Worm (Caenorhabditis elegans) whole organism, L1 larva: ENCODE data around the gene syf-2.
A peak's percentile ranks its signal among the peaks of the same experiment; 100 is the strongest.
"Not testable (repeated sequence)": the region's sequence is repeated elsewhere in the genome, so short reads cannot be mapped to it uniquely, and the experiment has no call there.

Experiments used
- C04F5.9 ChIP-seq: sonication (generic microtip); optimal IDR thresholded peaks from 2 replicates; lab custom pipeline; 2016; ENCODE audit warnings: missing genetic modification characterization, missing compliant biosample characterization
- C16A3.4 ChIP-seq: fragments of 150-350 bp; optimal IDR thresholded peaks from 2 replicates; lab custom pipeline; 2014; ENCODE audit warnings: missing biosample characterization, missing genetic modification characterization
- F16B12.6 ChIP-seq: fragments of 150-350 bp; optimal IDR thresholded peaks from 2 replicates; lab custom pipeline; 2014; ENCODE audit warnings: missing biosample characterization, missing genetic modification characterization
- alr-1 ChIP-seq: fragments of 200-800 bp; sonication (Bioruptor generic); optimal IDR thresholded peaks from 2 replicates; lab custom pipeline; 2018; ENCODE audit warnings: borderline replicate concordance, mild to moderate bottlenecking, missing genetic modification characterization, missing compliant biosample characterization
- blmp-1 ChIP-seq: fragments of 150-350 bp; optimal IDR thresholded peaks from 2 replicates; lab custom pipeline; 2014; ENCODE audit warnings: missing biosample characterization, missing genetic modification characterization
- ceh-8 ChIP-seq: fragments of 200-800 bp; sonication (Bioruptor generic); optimal IDR thresholded peaks from 2 replicates; lab custom pipeline; 2018; ENCODE audit warnings: mild to moderate bottlenecking, missing genetic modification characterization, moderate library complexity, missing compliant biosample characterization
- ceh-82 ChIP-seq, 3 experiments: fragments of 150-350 bp in 1 of 3; sonication (generic microtip) in 2 of 3; optimal IDR thresholded peaks; 2 replicates each; lab custom pipeline; 2014 to 2017; ENCODE audit warnings: missing biosample characterization in 3 of 3, missing genetic modification characterization in 3 of 3
- ceh-90 ChIP-seq: sonication (generic microtip); optimal IDR thresholded peaks from 2 replicates; lab custom pipeline; 2016; ENCODE audit warnings: missing genetic modification characterization, missing compliant biosample characterization
- dpl-1 ChIP-seq, 3 experiments: fragments of 150-350 bp in 2 of 3; sonication (generic microtip) in 1 of 3; optimal IDR thresholded peaks; 2 replicates each; lab custom pipeline; 2014 to 2017; ENCODE audit warnings: missing biosample characterization in 3 of 3, missing genetic modification characterization in 3 of 3, missing genetic modification reagents in 3 of 3
- dsc-1 ChIP-seq: sonication (generic microtip); optimal IDR thresholded peaks from 2 replicates; lab custom pipeline; 2016; ENCODE audit warnings: mild to moderate bottlenecking, missing genetic modification characterization, missing compliant biosample characterization
- efl-1 ChIP-seq, 4 experiments: fragments of 150-350 bp; optimal IDR thresholded peaks in 3 of 4; peaks in 1 of 4; 1 replicate in 1 of 4; 2 replicates in 3 of 4; lab custom pipeline; 2014; ENCODE audit warnings: missing biosample characterization in 2 of 4, missing genetic modification characterization in 2 of 4, missing genetic modification reagents in 2 of 4
- egl-13 ChIP-seq: sonication (generic microtip); optimal IDR thresholded peaks from 2 replicates; lab custom pipeline; 2016; ENCODE audit warnings: missing genotype, missing genetic modification reagents, missing genetic modification characterization, missing compliant biosample characterization
- egl-27 ChIP-seq, 2 experiments: fragments of 150-350 bp in 1 of 2; sonication (generic microtip); optimal IDR thresholded peaks; 3 replicates each; lab custom pipeline; 2017 to 2018; ENCODE audit warnings: missing biosample characterization in 2 of 2, missing genetic modification characterization in 2 of 2, missing genetic modification reagents in 2 of 2
- elt-2 ChIP-seq: sonication (generic microtip); optimal IDR thresholded peaks from 2 replicates; lab custom pipeline; 2016; ENCODE audit warnings: missing genetic modification characterization, mild to moderate bottlenecking, inconsistent platforms, missing compliant biosample characterization, missing genetic modification reagents
- ets-5 ChIP-seq: fragments of 200-800 bp; sonication (Bioruptor generic); IDR thresholded peaks from 2 replicates; pipeline ENCODE4 v1.3.6; 2022; ENCODE audit warnings: missing genetic modification characterization, missing compliant biosample characterization
- fos-1 ChIP-seq: fragments of 150-350 bp; optimal IDR thresholded peaks from 2 replicates; lab custom pipeline; 2014; ENCODE audit warnings: missing biosample characterization, missing genetic modification characterization
- grh-1 ChIP-seq: fragments of 200-800 bp; sonication (Bioruptor generic); IDR thresholded peaks from 2 replicates; pipeline ENCODE4 v1.3.6; 2022; ENCODE audit warnings: missing genetic modification reagents, missing genetic modification characterization, missing compliant biosample characterization
- isw-1 ChIP-seq: fragments of 200-800 bp; sonication (Bioruptor generic); IDR thresholded peaks from 2 replicates; pipeline ENCODE4 v1.3.6; 2022; ENCODE audit warnings: missing genetic modification characterization, missing compliant biosample characterization
- lin-14 ChIP-seq: fragments of 200-800 bp; sonication (Bioruptor generic); optimal IDR thresholded peaks from 2 replicates; lab custom pipeline; 2018; ENCODE audit warnings: mild to moderate bottlenecking, missing genetic modification characterization, moderate library complexity, missing compliant biosample characterization
- lin-35 ChIP-seq, 2 experiments: fragments of 150-350 bp; optimal IDR thresholded peaks; 2 replicates each; lab custom pipeline; 2014; ENCODE audit warnings: missing biosample characterization in 2 of 2, missing genetic modification characterization in 2 of 2, missing genetic modification reagents in 2 of 2
- lir-3 ChIP-seq: sonication (generic microtip); optimal IDR thresholded peaks from 2 replicates; lab custom pipeline; 2016; ENCODE audit warnings: mild to moderate bottlenecking, missing genetic modification characterization, moderate library complexity, missing compliant biosample characterization; ENCODE audit not compliant: poor library complexity
- lsy-2 ChIP-seq, 2 experiments: fragments of 150-350 bp; optimal IDR thresholded peaks; 2 replicates each; lab custom pipeline; 2014; ENCODE audit warnings: missing biosample characterization in 2 of 2, missing genetic modification characterization in 2 of 2
- mdl-1 ChIP-seq, 2 experiments: fragments of 150-350 bp; optimal IDR thresholded peaks; 2 replicates each; lab custom pipeline; 2014 to 2017; ENCODE audit warnings: missing biosample characterization in 2 of 2, missing genetic modification characterization in 2 of 2, inconsistent platforms in 1 of 2
- nhr-19 ChIP-seq: fragments of 200-800 bp; sonication (Bioruptor generic); conservative IDR thresholded peaks from 2 replicates; pipeline ENCODE4 v1.3.6; 2022; ENCODE audit warnings: missing genetic modification characterization, missing compliant biosample characterization
- nhr-237 ChIP-seq: fragments of 150-350 bp; optimal IDR thresholded peaks from 2 replicates; lab custom pipeline; 2014; ENCODE audit warnings: missing biosample characterization, missing genetic modification characterization
- nhr-28 ChIP-seq: fragments of 150-350 bp; optimal IDR thresholded peaks from 2 replicates; lab custom pipeline; 2014; ENCODE audit warnings: missing biosample characterization, missing genetic modification characterization
- nhr-71 ChIP-seq: sonication (generic microtip); optimal IDR thresholded peaks from 2 replicates; lab custom pipeline; 2016; ENCODE audit warnings: mild to moderate bottlenecking, missing genetic modification characterization, moderate library complexity, missing compliant biosample characterization
- nhr-85 ChIP-seq: sonication (generic microtip); peaks from one replicate; lab custom pipeline; 2016; ENCODE audit warnings: missing genetic modification characterization, inconsistent platforms, missing compliant biosample characterization
- nhr-90 ChIP-seq: sonication (generic microtip); optimal IDR thresholded peaks from 2 replicates; lab custom pipeline; 2016; ENCODE audit warnings: mild to moderate bottlenecking, missing genetic modification characterization, missing compliant biosample characterization; ENCODE audit not compliant: poor library complexity
- pax-3 ChIP-seq: fragments of 200-800 bp; sonication (Bioruptor generic); optimal IDR thresholded peaks from 2 replicates; lab custom pipeline; 2018; ENCODE audit warnings: mild to moderate bottlenecking, missing genetic modification characterization, moderate library complexity, missing compliant biosample characterization
- rnt-1 ChIP-seq: sonication (generic microtip); optimal IDR thresholded peaks from 2 replicates; lab custom pipeline; 2016; ENCODE audit warnings: mild to moderate bottlenecking, missing genetic modification characterization, moderate library complexity, missing compliant biosample characterization
- snpc-4 ChIP-seq: fragments of 150-350 bp; optimal IDR thresholded peaks from 2 replicates; lab custom pipeline; 2014; ENCODE audit warnings: missing biosample characterization, missing genetic modification characterization
- snu-23 ChIP-seq: sonication (generic microtip); optimal IDR thresholded peaks from 2 replicates; lab custom pipeline; 2016; ENCODE audit warnings: missing genetic modification characterization, missing compliant biosample characterization
- sptf-1 ChIP-seq: fragments of 150-350 bp; optimal IDR thresholded peaks from 2 replicates; lab custom pipeline; 2014; ENCODE audit warnings: missing biosample characterization, missing genetic modification characterization
- unc-30 ChIP-seq: sonication (generic microtip); optimal IDR thresholded peaks from 2 replicates; lab custom pipeline; 2017; ENCODE audit warnings: missing biosample characterization, missing genetic modification characterization
- unc-86 ChIP-seq: sonication (generic microtip); optimal IDR thresholded peaks from 2 replicates; lab custom pipeline; 2016; ENCODE audit warnings: missing genetic modification characterization, missing compliant biosample characterization
- zag-1 ChIP-seq: fragments of 150-350 bp; optimal IDR thresholded peaks from 2 replicates; lab custom pipeline; 2014; ENCODE audit warnings: missing biosample characterization, missing genetic modification characterization
- ztf-11 ChIP-seq, 2 experiments: sonication (generic microtip); optimal IDR thresholded peaks; 2 replicates each; lab custom pipeline; 2016 to 2017; ENCODE audit warnings: missing genetic modification characterization in 2 of 2, missing biosample characterization in 1 of 2, missing compliant biosample characterization in 1 of 2
- ztf-4 ChIP-seq: fragments of 150-350 bp; optimal IDR thresholded peaks from 2 replicates; lab custom pipeline; 2014; ENCODE audit warnings: missing biosample characterization, missing genetic modification characterization

The syf-2 gene

ce11 chrIII:7128601-7129000, 33.3 kb downstream of the syf-2 start, which contains the start of gene viro-2:
TSS of gene viro-2 (plus strand) at chrIII:7128901.
- TF ChIP-seq nhr-90, dsc-1, zag-1 (tag; lab: Kevin White, UChicago): not testable (repeated sequence)

DNA sequence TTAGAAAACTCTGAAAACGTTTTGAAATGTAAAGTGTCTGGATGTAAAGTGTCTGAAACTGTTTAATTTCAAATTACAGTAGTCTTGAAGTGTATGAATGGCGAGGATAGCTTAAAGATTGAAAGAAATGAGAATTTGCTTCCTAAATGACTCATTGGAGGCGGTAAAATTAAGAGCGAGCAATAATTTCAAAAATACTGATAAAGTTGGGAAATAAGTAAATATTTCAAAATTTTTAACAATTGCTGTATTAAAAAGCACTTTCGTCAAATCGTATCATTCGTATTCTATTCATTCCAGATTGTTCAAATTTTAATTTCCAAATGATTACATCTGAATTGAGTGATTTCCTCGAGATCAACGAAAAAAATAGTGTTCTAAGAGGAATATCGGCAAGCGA, 37.6 kb downstream of the syf-2 start, which contains the start of gene B0280.2:
TSS of gene B0280.2 (plus strand) at position 301 of the 400 bp plus-strand sequence.
- TF ChIP-seq efl-1 (optimal IDR thresholded peaks at IDR 0.05; lab: Kevin White, UChicago) (no peak), efl-1 (GFP tag; optimal IDR thresholded peaks at IDR 0.05 in 1 of 2; lab: Kevin White, UChicago) (no peak), unc-30 (tag; lab: Kevin White, UChicago) (no peak), mdl-1 (tag; optimal IDR thresholded peaks at IDR 0.05; lab: Kevin White, UChicago) (no peak), nhr-28 (tag; lab: Kevin White, UChicago) (no peak), ztf-11 (tag; optimal IDR thresholded peaks at IDR 0.05; lab: Kevin White, UChicago) (no peak), zag-1 (tag; lab: Kevin White, UChicago) (no peak), nhr-237 (tag; lab: Kevin White, UChicago) (no peak), grh-1 (no peak), egl-13 (tag; lab: Kevin White, UChicago) (no peak), C16A3.4 (no peak), unc-86 (tag; lab: Kevin White, UChicago) (no peak), C04F5.9 (tag; lab: Kevin White, UChicago) (no peak), ceh-8 (GFP tag; lab: Kevin White, UChicago) (no peak)

DNA sequence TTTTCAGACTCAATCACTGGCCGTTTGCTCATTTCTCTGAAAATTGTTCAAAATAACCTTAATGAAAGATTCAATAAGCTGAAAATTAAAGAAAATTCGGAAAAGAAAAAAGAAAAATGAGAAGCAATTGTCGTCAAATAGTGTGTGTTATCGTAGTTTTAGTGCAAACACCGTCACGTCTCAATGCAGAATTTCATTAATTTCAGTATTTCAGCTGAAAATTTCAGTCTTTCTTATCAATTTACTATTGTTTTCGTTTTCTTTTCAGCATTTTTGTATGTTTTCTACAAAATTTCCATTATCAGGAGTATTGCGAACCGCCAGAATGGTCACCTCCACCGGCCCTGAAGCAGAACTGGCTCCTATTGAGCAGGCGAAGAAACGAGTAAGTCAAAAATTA, 39.1 kb downstream of the syf-2 start, which contains the start of the genes B0280.9 and rpia-1:
TSS of gene B0280.9 (minus strand) at position 36 of the 400 bp plus-strand sequence.
TSS of gene rpia-1 (plus strand) at position 269 of the 400 bp plus-strand sequence.
- TF ChIP-seq ets-5 (no peak), C16A3.4 (peak; percentile 21), sptf-1 (no peak), elt-2 (peak; percentile 47), lsy-2 (tag; optimal IDR thresholded peaks at IDR 0.05; lab: Kevin White, UChicago) (peak; percentile 90 to 97), ceh-90 (tag; lab: Kevin White, UChicago) (no peak), nhr-71 (tag; lab: Kevin White, UChicago) (peak; percentile 22), nhr-85 (no peak), nhr-19 (GFP tag; lab: Robert Waterston, UW) (peak; percentile 48; the same call in 1 of the 2 replicates), F16B12.6 (peak; percentile 90), snpc-4 (tag; lab: Kevin White, UChicago) (no peak), pax-3 (tag; lab: Kevin White, UChicago) (no peak), ceh-82 (tag; optimal IDR thresholded peaks at IDR 0.05; lab: Kevin White, UChicago) (peak in 1 of 3 experiments; percentile 27), snu-23 (GFP tag; lab: Kevin White, UChicago) (peak; percentile 43), lin-14 (GFP tag; lab: Kevin White, UChicago) (peak; percentile 37), nhr-28 (tag; lab: Kevin White, UChicago) (no peak), efl-1 (optimal IDR thresholded peaks at IDR 0.05; lab: Kevin White, UChicago) (peak; percentile 36 to 62), efl-1 (GFP tag; optimal IDR thresholded peaks at IDR 0.05 in 1 of 2; lab: Kevin White, UChicago) (peak; percentile 52 to 89), lir-3 (no peak), alr-1 (tag; lab: Kevin White, UChicago) (no peak), isw-1 (GFP tag; lab: Robert Waterston, UW) (no peak), lin-35 (GFP tag; optimal IDR thresholded peaks at IDR 0.05; lab: Kevin White, UChicago) (peak; percentile 37 to 71), rnt-1 (tag; lab: Kevin White, UChicago) (peak; percentile 10), dpl-1 (GFP tag; optimal IDR thresholded peaks at IDR 0.05; lab: Kevin White, UChicago) (peak in 2 of 3 experiments; percentile 32 to 48), egl-27 (tag; optimal IDR thresholded peaks at IDR 0.05; lab: Kevin White, UChicago) (no peak), unc-30 (tag; lab: Kevin White, UChicago) (no peak), fos-1 (tag; lab: Kevin White, UChicago) (no peak), blmp-1 (tag; lab: Kevin White, UChicago) (peak; percentile 1), ztf-4 (tag; lab: Kevin White, UChicago) (no peak)
